Fruit fly (Drosophila melanogaster) whole organism, embryonic: ENCODE measurements around the gene ATbp.
A peak's percentile ranks its signal among the peaks of the same experiment; 100 is the strongest.

Source experiments
- Aef1 ChIP-seq: fragments of 200-800 bp; sonication (Bioruptor generic); IDR thresholded peaks from 3 replicates; pipeline ENCODE4 v1.3.6; 2022; ENCODE audit warnings: missing biosample characterization, missing genetic modification characterization
- BEAF-32 ChIP-seq: fragments of 200-800 bp; sonication (Bioruptor generic); optimal IDR thresholded peaks from 3 replicates; lab custom pipeline; 2017; ENCODE audit warnings: missing biosample characterization, missing genetic modification characterization, mild to moderate bottlenecking, moderate library complexity, missing genetic modification reagents
- Bdp1 ChIP-seq: fragments of 200-800 bp; sonication (Bioruptor generic); optimal IDR thresholded peaks from 3 replicates; lab custom pipeline; 2016; ENCODE audit warnings: missing biosample characterization, missing genetic modification characterization
- Blimp-1 ChIP-seq: fragments of 200-800 bp; sonication (Bioruptor generic); optimal IDR thresholded peaks from 3 replicates; lab custom pipeline; 2018; ENCODE audit warnings: missing biosample characterization, missing genetic modification characterization, mild to moderate bottlenecking, moderate library complexity, missing genetic modification reagents
- CG10209 ChIP-seq: fragments of 200-800 bp; sonication (Bioruptor generic); optimal IDR thresholded peaks from 3 replicates; lab custom pipeline; 2017; ENCODE audit warnings: missing biosample characterization, mild to moderate bottlenecking, missing genetic modification characterization, missing genetic modification reagents
- CG10366 ChIP-seq: fragments of 200-800 bp; sonication (Bioruptor generic); IDR thresholded peaks from 2 replicates; pipeline ENCODE4 v1.3.6; 2022; ENCODE audit warnings: missing biosample characterization, missing genetic modification characterization
- CG13296 ChIP-seq: fragments of 200-800 bp; sonication (Bioruptor generic); optimal IDR thresholded peaks from 3 replicates; lab custom pipeline; 2018; ENCODE audit warnings: missing biosample characterization, mild to moderate bottlenecking, missing genetic modification characterization
- CG13624 ChIP-seq: fragments of 200-800 bp; sonication (Bioruptor generic); optimal IDR thresholded peaks from 2 replicates; lab custom pipeline; 2016; ENCODE audit warnings: missing biosample characterization, missing genetic modification characterization
- CG14667 ChIP-seq: fragments of 200-800 bp; sonication (Bioruptor generic); IDR thresholded peaks from 2 replicates; pipeline ENCODE4 v1.3.6; 2022; ENCODE audit warnings: missing biosample characterization, missing genetic modification characterization
- CG14860 ChIP-seq: fragments of 200-800 bp; sonication (Bioruptor generic); IDR thresholded peaks from 3 replicates; pipeline ENCODE4 v1.3.6; 2022; ENCODE audit warnings: missing biosample characterization, missing genetic modification characterization; ENCODE audit not compliant: partially characterized antibody
- CG14965 ChIP-seq: fragments of 200-800 bp; sonication (Bioruptor generic); optimal IDR thresholded peaks from 2 replicates; lab custom pipeline; 2016; ENCODE audit warnings: missing biosample characterization, missing genetic modification characterization, borderline replicate concordance
- CG15073 ChIP-seq: fragments of 200-800 bp; sonication (Bioruptor generic); optimal IDR thresholded peaks from 2 replicates; lab custom pipeline; 2016; ENCODE audit warnings: missing biosample characterization, missing genetic modification characterization
- CG1603 ChIP-seq: fragments of 200-800 bp; sonication (Bioruptor generic); optimal IDR thresholded peaks from 2 replicates; lab custom pipeline; 2019; ENCODE audit warnings: missing biosample characterization, mild to moderate bottlenecking, missing genetic modification characterization, moderate library complexity
- CG16813 ChIP-seq: fragments of 200-800 bp; sonication (Bioruptor generic); IDR thresholded peaks from 3 replicates; pipeline ENCODE4 v1.3.6; 2022; ENCODE audit warnings: missing biosample characterization, missing genetic modification characterization; ENCODE audit not compliant: partially characterized antibody
- CG18011 ChIP-seq: fragments of 200-800 bp; sonication (Bioruptor generic); optimal IDR thresholded peaks from 2 replicates; lab custom pipeline; 2017; ENCODE audit warnings: missing biosample characterization, missing genetic modification characterization, mild to moderate bottlenecking, moderate library complexity, missing genotype
- CG32767 ChIP-seq: fragments of 200-800 bp; sonication (Bioruptor generic); IDR thresholded peaks from 2 replicates; pipeline ENCODE4 v1.3.6; 2022; ENCODE audit warnings: missing biosample characterization, missing genetic modification characterization
- CG5180 ChIP-seq: fragments of 200-800 bp; sonication (Bioruptor generic); optimal IDR thresholded peaks from 3 replicates; lab custom pipeline; 2017; ENCODE audit warnings: missing biosample characterization, missing genetic modification characterization, mild to moderate bottlenecking, moderate library complexity, missing genetic modification reagents
- CG6254 ChIP-seq: fragments of 200-800 bp; sonication (Bioruptor generic); optimal IDR thresholded peaks from 3 replicates; lab custom pipeline; 2017; ENCODE audit warnings: mild to moderate bottlenecking, missing biosample characterization, missing genetic modification reagents, missing genetic modification characterization
- CG6272 ChIP-seq: fragments of 200-800 bp; sonication (Bioruptor generic); IDR thresholded peaks from 2 replicates; pipeline ENCODE4 v1.3.6; 2022; ENCODE audit warnings: missing biosample characterization, missing genetic modification characterization
- CG8290 ChIP-seq, 3 experiments: fragments of 200-800 bp; sonication (Bioruptor generic); optimal IDR thresholded peaks; 2 replicates each; lab custom pipeline; 2016 to 2019; ENCODE audit warnings: missing biosample characterization in 3 of 3, missing genetic modification characterization in 3 of 3, mild to moderate bottlenecking in 2 of 3, moderate library complexity in 1 of 3
- CG9932 ChIP-seq: fragments of 200-800 bp; sonication (Bioruptor generic); IDR thresholded peaks from 2 replicates; pipeline ENCODE4 v1.3.6; 2022; ENCODE audit warnings: missing biosample characterization, missing genetic modification characterization
- CHES-1-like ChIP-seq: fragments of 200-800 bp; sonication (Bioruptor generic); optimal IDR thresholded peaks from 2 replicates; lab custom pipeline; 2016; ENCODE audit warnings: missing biosample characterization, missing genetic modification characterization
- Doc3 ChIP-seq: fragments of 200-800 bp; sonication (Bioruptor generic); IDR thresholded peaks from 3 replicates; pipeline ENCODE4 v1.3.6; 2022; ENCODE audit warnings: missing biosample characterization, missing genetic modification characterization; ENCODE audit not compliant: partially characterized antibody
- HLH54F ChIP-seq: fragments of 200-800 bp; sonication (Bioruptor generic); optimal IDR thresholded peaks from 3 replicates; lab custom pipeline; 2016; ENCODE audit warnings: missing biosample characterization, missing genetic modification characterization
- HmgD ChIP-seq: fragments of 200-800 bp; sonication (Bioruptor generic); optimal IDR thresholded peaks from 3 replicates; lab custom pipeline; 2016; ENCODE audit warnings: missing biosample characterization, missing genetic modification characterization
- Hr78 ChIP-seq, 2 experiments: fragments of 200-800 bp in 1 of 2; fragments of >200 bp in 1 of 2; sonication (Bioruptor generic) in 1 of 2; optimal IDR thresholded peaks; 2 replicates each; lab custom pipeline; 2017 to 2019; ENCODE audit warnings: missing biosample characterization in 2 of 2, missing genetic modification characterization in 2 of 2, mild to moderate bottlenecking in 1 of 2, moderate library complexity in 1 of 2
- NFAT ChIP-seq: fragments of 200-800 bp; sonication (Bioruptor generic); IDR thresholded peaks from 2 replicates; pipeline ENCODE4 v1.3.6; 2022; ENCODE audit warnings: missing biosample characterization, missing genetic modification characterization
- NfI ChIP-seq: fragments of 200-800 bp; sonication (Bioruptor generic); optimal IDR thresholded peaks from 3 replicates; lab custom pipeline; 2018; ENCODE audit warnings: missing biosample characterization, mild to moderate bottlenecking, missing genetic modification characterization, moderate library complexity
- Sin3A ChIP-seq: fragments of >200 bp; optimal IDR thresholded peaks from 2 replicates; lab custom pipeline; 2018
- cad ChIP-seq: fragments of >200 bp; optimal IDR thresholded peaks from 2 replicates; lab custom pipeline; 2017; ENCODE audit warnings: missing biosample characterization, missing genetic modification characterization
- cato ChIP-seq: fragments of 200-800 bp; sonication (Bioruptor generic); optimal IDR thresholded peaks from 2 replicates; lab custom pipeline; 2016; ENCODE audit warnings: missing biosample characterization, missing genetic modification characterization, borderline replicate concordance
- cg ChIP-seq: fragments of 200-800 bp; sonication (Bioruptor generic); optimal IDR thresholded peaks from 3 replicates; lab custom pipeline; 2019; ENCODE audit warnings: missing biosample characterization, mild to moderate bottlenecking, missing genetic modification characterization, moderate library complexity
- chinmo ChIP-seq: fragments of 200-800 bp; sonication (Bioruptor generic); IDR thresholded peaks from 4 replicates; pipeline ENCODE4 v1.3.6; 2022; ENCODE audit warnings: missing biosample characterization, missing genetic modification characterization; ENCODE audit not compliant: partially characterized antibody
- corto ChIP-seq: fragments of 200-800 bp; sonication (Bioruptor generic); optimal IDR thresholded peaks from 2 replicates; lab custom pipeline; 2016; ENCODE audit warnings: missing biosample characterization, mild to moderate bottlenecking, missing genetic modification characterization, moderate library complexity
- danr ChIP-seq: fragments of 200-800 bp; sonication (Bioruptor generic); IDR thresholded peaks from 2 replicates; pipeline ENCODE4 v1.3.6; 2022; ENCODE audit warnings: missing biosample characterization, missing genetic modification characterization
- esg ChIP-seq: fragments of 200-800 bp; sonication (Bioruptor generic); conservative IDR thresholded peaks from 2 replicates; pipeline ENCODE4 v1.3.6; 2022; ENCODE audit warnings: missing biosample characterization, missing genetic modification characterization
- eyg ChIP-seq: fragments of 200-800 bp; sonication (Bioruptor generic); optimal IDR thresholded peaks from 3 replicates; lab custom pipeline; 2016; ENCODE audit warnings: missing biosample characterization, missing genetic modification characterization
- h ChIP-seq: fragments of >200 bp; optimal IDR thresholded peaks from 2 replicates; lab custom pipeline; 2017
- hth ChIP-seq: fragments of >200 bp; optimal IDR thresholded peaks from 2 replicates; lab custom pipeline; 2017; ENCODE audit warnings: inconsistent platforms
- lbe ChIP-seq: fragments of 200-800 bp; sonication (Bioruptor generic); optimal IDR thresholded peaks from 2 replicates; lab custom pipeline; 2016; ENCODE audit warnings: missing biosample characterization, mild to moderate bottlenecking, missing genetic modification characterization
- luna ChIP-seq: fragments of 200-800 bp; sonication (Bioruptor generic); optimal IDR thresholded peaks from 2 replicates; lab custom pipeline; 2016; ENCODE audit warnings: missing biosample characterization, missing genetic modification characterization
- mld ChIP-seq: fragments of 200-800 bp; sonication (Bioruptor generic); IDR thresholded peaks from 3 replicates; pipeline ENCODE4 v1.3.6; 2022; ENCODE audit warnings: missing biosample characterization, missing genetic modification characterization; ENCODE audit not compliant: partially characterized antibody
- nom ChIP-seq: fragments of 200-800 bp; sonication (Bioruptor generic); optimal IDR thresholded peaks from 2 replicates; lab custom pipeline; 2017; ENCODE audit warnings: missing biosample characterization, missing genetic modification characterization, mild to moderate bottlenecking, moderate library complexity, missing genetic modification reagents
- oc ChIP-seq: fragments of 200-800 bp; sonication (Bioruptor generic); optimal IDR thresholded peaks from 2 replicates; lab custom pipeline; 2018; ENCODE audit warnings: missing biosample characterization, mild to moderate bottlenecking, missing genetic modification characterization, moderate library complexity
- odd ChIP-seq: fragments of 200-800 bp; sonication (Bioruptor generic); optimal IDR thresholded peaks from 2 replicates; lab custom pipeline; 2017; ENCODE audit warnings: missing biosample characterization, mild to moderate bottlenecking, missing genetic modification characterization
- phol ChIP-seq: fragments of 200-800 bp; sonication (Bioruptor generic); optimal IDR thresholded peaks from 3 replicates; lab custom pipeline; 2018; ENCODE audit warnings: missing biosample characterization, mild to moderate bottlenecking, missing genetic modification characterization, moderate library complexity
- pnt ChIP-seq: fragments of 200-800 bp; sonication (Bioruptor generic); optimal IDR thresholded peaks from 3 replicates; lab custom pipeline; 2016; ENCODE audit warnings: missing biosample characterization, missing genetic modification characterization
- psq ChIP-seq: fragments of 200-800 bp; sonication (Bioruptor generic); optimal IDR thresholded peaks from 2 replicates; lab custom pipeline; 2017; ENCODE audit warnings: missing biosample characterization, missing genetic modification characterization
- repo ChIP-seq: fragments of 200-800 bp; sonication (Bioruptor generic); optimal IDR thresholded peaks from 2 replicates; lab custom pipeline; 2016; ENCODE audit warnings: missing biosample characterization, missing genetic modification characterization
- sima ChIP-seq: fragments of 200-800 bp; sonication (Bioruptor generic); optimal IDR thresholded peaks from 2 replicates; lab custom pipeline; 2016; ENCODE audit warnings: missing biosample characterization, missing genetic modification characterization

Gene ATbp

dm6 chrX:23105692-23106091 lies at the start of gene ATbp (continued):
- no peak for TF ChIP-seq CG32767 (GFP tag; lab: Robert Waterston, UW)
- TF ChIP-seq h: no peak
- TF ChIP-seq NFAT (GFP tag; lab: Robert Waterston, UW): no peak
- no peak for TF ChIP-seq nom (GFP tag; lab: Kevin White, UChicago)
- peak; percentile 18 for TF ChIP-seq CG8290 (GFP tag; optimal IDR thresholded peaks at IDR 0.05; lab: Kevin White, UChicago)
- TF ChIP-seq CG8290 (tag; optimal IDR thresholded peaks at IDR 0.05; lab: Kevin White, UChicago): no peak
- no peak for TF ChIP-seq CG10209 (GFP tag; lab: Kevin White, UChicago)
- TF ChIP-seq CG9932 (GFP tag; lab: Robert Waterston, UW): peak; percentile 56; the same call in 1 of the 2 replicates
- TF ChIP-seq psq (GFP tag; lab: Kevin White, UChicago): no peak
- TF ChIP-seq mld (GFP tag; lab: Robert Waterston, UW): peak; percentile 85
- no peak for TF ChIP-seq danr (GFP tag; lab: Robert Waterston, UW)
- TF ChIP-seq corto (GFP tag; lab: Kevin White, UChicago): no peak
- TF ChIP-seq CG13296 (GFP tag; lab: Kevin White, UChicago): no peak
- no peak for TF ChIP-seq odd (GFP tag; lab: Kevin White, UChicago)
- TF ChIP-seq CG15073 (GFP tag; lab: Kevin White, UChicago): no peak
- TF ChIP-seq chinmo (GFP tag; lab: Robert Waterston, UW): peak; percentile 81; the same call in 2 of the 4 replicates
- TF ChIP-seq esg (GFP tag; lab: Robert Waterston, UW): no peak
- no peak for TF ChIP-seq CHES-1-like (GFP tag; lab: Kevin White, UChicago)
- TF ChIP-seq HmgD (GFP tag; lab: Kevin White, UChicago): no peak
- peak; percentile 96 for TF ChIP-seq CG14860 (GFP tag; lab: Robert Waterston, UW)
- TF ChIP-seq hth (lab: Kevin White, UChicago): no peak
- TF ChIP-seq phol (tag; lab: Kevin White, UChicago): peak; percentile 35
- no peak for TF ChIP-seq CG1603 (tag; lab: Kevin White, UChicago)
- TF ChIP-seq CG14667 (GFP tag; lab: Robert Waterston, UW): no peak
- TF ChIP-seq Doc3 (GFP tag; lab: Robert Waterston, UW): peak; percentile 89
- no peak for TF ChIP-seq luna (GFP tag; lab: Kevin White, UChicago)
- TF ChIP-seq NfI (GFP tag; lab: Kevin White, UChicago): no peak
- TF ChIP-seq sima: no peak
- no peak for TF ChIP-seq cato (GFP tag; lab: Kevin White, UChicago)
- TF ChIP-seq Bdp1 (GFP tag; lab: Kevin White, UChicago): no peak
- peak; percentile 45; the same call in 1 of the 3 replicates for TF ChIP-seq Aef1 (GFP tag; lab: Robert Waterston, UW)
- no peak for TF ChIP-seq Hr78 (GFP tag; optimal IDR thresholded peaks at IDR 0.05; lab: Kevin White, UChicago)
- TF ChIP-seq cg: no peak
- no peak for TF ChIP-seq lbe
- no peak for TF ChIP-seq CG13624
- TF ChIP-seq CG5180 (GFP tag; lab: Kevin White, UChicago): no peak
- TF ChIP-seq cad (GFP tag; lab: Kevin White, UChicago): no peak
- TF ChIP-seq CG6272 (GFP tag; lab: Robert Waterston, UW): peak; percentile 39; the same call in 1 of the 2 replicates
- no peak for TF ChIP-seq HLH54F (GFP tag; lab: Kevin White, UChicago)
- no peak for TF ChIP-seq pnt (GFP tag; lab: Kevin White, UChicago)
- TF ChIP-seq oc (tag; lab: Kevin White, UChicago): no peak
- TF ChIP-seq CG18011 (GFP tag; lab: Kevin White, UChicago): no peak
- no peak for TF ChIP-seq CG6254 (GFP tag; lab: Kevin White, UChicago)
- TF ChIP-seq BEAF-32 (GFP tag; lab: Kevin White, UChicago): peak; percentile 91
- TF ChIP-seq CG10366: no peak
- peak; percentile 15 for TF ChIP-seq Sin3A (lab: Kevin White, UChicago)
- peak; percentile 98 for TF ChIP-seq CG16813 (GFP tag; lab: Robert Waterston, UW)
- no peak for TF ChIP-seq CG14965 (GFP tag; lab: Kevin White, UChicago)
- no peak for TF ChIP-seq Blimp-1
- TF ChIP-seq eyg (GFP tag; lab: Kevin White, UChicago): no peak
- no peak for TF ChIP-seq repo (GFP tag; lab: Kevin White, UChicago)
